Fruit fly (Drosophila melanogaster): ENCODE results near the gene CG32104.
A peak's percentile ranks its signal among the peaks of the same experiment; 100 is the strongest.

DNA sequence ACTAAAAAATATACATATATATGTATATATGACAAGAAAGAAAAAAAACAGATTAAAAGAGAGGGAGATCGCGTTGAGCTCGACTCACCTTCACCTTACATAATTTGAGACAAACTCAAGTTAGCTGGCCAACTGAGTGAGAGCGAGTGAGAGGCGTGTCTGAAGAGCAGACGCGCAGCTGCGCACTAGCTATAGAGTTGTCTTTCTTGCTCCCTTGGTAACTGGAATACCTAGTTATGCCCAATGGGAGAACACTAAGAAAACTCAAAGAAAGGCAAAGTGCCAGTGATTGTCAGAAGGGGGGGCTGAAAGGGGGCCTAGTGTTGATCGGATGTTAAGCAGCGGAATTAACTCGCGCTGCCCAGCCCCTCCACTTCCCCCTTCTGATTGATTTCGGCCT, 35.3 kb upstream of the CG32104 start:
- TF ChIP-seq CG8478 (optimal IDR thresholded peaks at IDR 0.05) (peak; percentile 52), pan (optimal IDR thresholded peaks at IDR 0.05) (no peak), psq (optimal IDR thresholded peaks at IDR 0.05) (no peak)

All from whole organism.